Fruit fly (Drosophila melanogaster): ENCODE results near the gene CG5151.

The CG5151 gene

dm6 chr3L:16147819-16148236, 16.7 kb downstream of the CG5151 start (continued):
- peak; percentile 18 for TF ChIP-seq CG12391 (tag; optimal IDR thresholded peaks at IDR 0.05)
- TF ChIP-seq Deaf1 (tag; optimal IDR thresholded peaks at IDR 0.05), result no peak
- no peak for TF ChIP-seq CG14860 (GFP tag; IDR thresholded peaks at IDR 0.05; ENCODE audit: partially characterized antibody)
- TF ChIP-seq h (optimal IDR thresholded peaks at IDR 0.05), result no peak
- TF ChIP-seq dmrt11E (tag; optimal IDR thresholded peaks at IDR 0.05), result no peak
- TF ChIP-seq eyg (GFP tag; optimal IDR thresholded peaks at IDR 0.05), result no peak
- no peak for TF ChIP-seq CG4617 (GFP tag; optimal IDR thresholded peaks at IDR 0.05; ENCODE audit: borderline replicate concordance)
- no peak for TF ChIP-seq amos (GFP tag; IDR thresholded peaks at IDR 0.05; ENCODE audit: partially characterized antibody)
- TF ChIP-seq tup (GFP tag; optimal IDR thresholded peaks at IDR 0.05), result no peak
- no peak for TF ChIP-seq Dll (GFP tag; IDR thresholded peaks at IDR 0.05; ENCODE audit: partially characterized antibody)
- TF ChIP-seq z (GFP tag; IDR thresholded peaks at IDR 0.05), result no peak
- TF ChIP-seq CrebB (tag; optimal IDR thresholded peaks at IDR 0.05), result no peak
- peak; percentile 3 for TF ChIP-seq CG17359 (tag; optimal IDR thresholded peaks at IDR 0.05)
- TF ChIP-seq hth (optimal IDR thresholded peaks at IDR 0.05), result no peak
- no peak for TF ChIP-seq CG4424 (GFP tag; optimal IDR thresholded peaks at IDR 0.05)
- TF ChIP-seq Kr (GFP tag; optimal IDR thresholded peaks at IDR 0.05), result no peak
- no peak for TF ChIP-seq CG18476 (GFP tag; optimal IDR thresholded peaks at IDR 0.05)
- peak; percentile 9 for TF ChIP-seq CG13624 (GFP tag; optimal IDR thresholded peaks at IDR 0.05)
- no peak for TF ChIP-seq CG12155 (GFP tag; optimal IDR thresholded peaks at IDR 0.05)
- TF ChIP-seq ase (GFP tag; IDR thresholded peaks at IDR 0.05), result no peak
- TF ChIP-seq CG3281 (GFP tag; optimal IDR thresholded peaks at IDR 0.05), result peak; percentile 57
- no peak for TF ChIP-seq ato (GFP tag; IDR thresholded peaks at IDR 0.05; ENCODE audit: partially characterized antibody)
- TF ChIP-seq CG17186 (GFP tag; optimal IDR thresholded peaks at IDR 0.05), result no peak
- no peak for TF ChIP-seq CG14965 (GFP tag; optimal IDR thresholded peaks at IDR 0.05; ENCODE audit: borderline replicate concordance)
- no peak for TF ChIP-seq CG8089 (GFP tag; optimal IDR thresholded peaks at IDR 0.05)
- no peak for TF ChIP-seq unpg (GFP tag; optimal IDR thresholded peaks at IDR 0.05)
- no peak for TF ChIP-seq CG11456 (GFP tag; IDR thresholded peaks at IDR 0.05)
- peak; percentile 1 for TF ChIP-seq CG1602 (GFP tag; optimal IDR thresholded peaks at IDR 0.05)
- TF ChIP-seq CG12769 (tag; optimal IDR thresholded peaks at IDR 0.05), result no peak
- no peak for TF ChIP-seq nerfin-2 (GFP tag; IDR thresholded peaks at IDR 0.05; ENCODE audit: partially characterized antibody)
- no peak for TF ChIP-seq Taf1 (GFP tag; IDR thresholded peaks at IDR 0.05)
- TF ChIP-seq ftz-f1 (GFP tag; optimal IDR thresholded peaks at IDR 0.05), result no peak
- peak; percentile 23; the same call in 1 of the 3 replicates for TF ChIP-seq dysf (GFP tag; IDR thresholded peaks at IDR 0.05)
- TF ChIP-seq dpn (GFP tag; optimal IDR thresholded peaks at IDR 0.05), result peak; percentile 15 to 37
- TF ChIP-seq Asciz (GFP tag; optimal IDR thresholded peaks at IDR 0.05), result peak; percentile 19
- TF ChIP-seq nerfin-1 (tag; optimal IDR thresholded peaks at IDR 0.05), result no peak
- no peak for TF ChIP-seq NC2β (GFP tag; optimal IDR thresholded peaks at IDR 0.05)
- peak; percentile 57 for TF ChIP-seq CG2120 (GFP tag; optimal IDR thresholded peaks at IDR 0.05)
- TF ChIP-seq CG7963 (GFP tag; IDR thresholded peaks at IDR 0.05; ENCODE audit: partially characterized antibody), result no peak
- no peak for TF ChIP-seq CG6654 (GFP tag; optimal IDR thresholded peaks at IDR 0.05)
- no peak for TF ChIP-seq CG10979 (tag; optimal IDR thresholded peaks at IDR 0.05)
- no peak for TF ChIP-seq CTCF (GFP tag; optimal IDR thresholded peaks at IDR 0.05)
- TF ChIP-seq BtbVII (GFP tag; optimal IDR thresholded peaks at IDR 0.05), result peak; percentile 22
- peak; percentile 79 for TF ChIP-seq CG7556 (GFP tag; optimal IDR thresholded peaks at IDR 0.05)
- TF ChIP-seq MESR4 (GFP tag; optimal IDR thresholded peaks at IDR 0.05), result no peak
- no peak for TF ChIP-seq D19B (GFP tag; optimal IDR thresholded peaks at IDR 0.05)
- no peak for TF ChIP-seq usp (GFP tag; optimal IDR thresholded peaks at IDR 0.05)
- no peak for TF ChIP-seq Dip2 (GFP tag; IDR thresholded peaks at IDR 0.05)
- no peak for TF ChIP-seq CG7987 (GFP tag; optimal IDR thresholded peaks at IDR 0.05)
- TF ChIP-seq CG34376 (GFP tag; optimal IDR thresholded peaks at IDR 0.05), result peak; percentile 7
- no peak for TF ChIP-seq Sry-β (GFP tag; optimal IDR thresholded peaks at IDR 0.05)
- no peak for TF ChIP-seq CG14710 (tag; optimal IDR thresholded peaks at IDR 0.05)
